Fruit fly (Drosophila melanogaster) whole organism, embryonic: ENCODE data around the gene CG11710.

Experiments used
- Asciz ChIP-seq: fragments of 200-800 bp; sonication (Bioruptor generic); optimal IDR thresholded peaks from 2 replicates; lab custom pipeline; 2017; ENCODE audit warnings: missing biosample characterization, mild to moderate bottlenecking, missing genetic modification characterization, missing genetic modification reagents
- Awh ChIP-seq: fragments of 200-800 bp; sonication (Bioruptor generic); IDR thresholded peaks from 2 replicates; pipeline ENCODE4, ENCODE4 v1.3.6; 2022; ENCODE audit warnings: missing biosample characterization, missing genetic modification characterization
- CG10209 ChIP-seq: fragments of 200-800 bp; sonication (Bioruptor generic); optimal IDR thresholded peaks from 3 replicates; lab custom pipeline; 2017; ENCODE audit warnings: missing biosample characterization, mild to moderate bottlenecking, missing genetic modification characterization, missing genetic modification reagents
- CG10274 ChIP-seq: fragments of 200-800 bp; sonication (Bioruptor generic); optimal IDR thresholded peaks from 3 replicates; lab custom pipeline; 2017; ENCODE audit warnings: missing biosample characterization, mild to moderate bottlenecking, missing genetic modification characterization
- CG10565 ChIP-seq: fragments of 200-800 bp; sonication (Bioruptor generic); optimal IDR thresholded peaks from 3 replicates; lab custom pipeline; 2016; ENCODE audit warnings: missing biosample characterization, mild to moderate bottlenecking, missing genetic modification characterization
- CG11247 ChIP-seq: fragments of 200-800 bp; sonication (Bioruptor generic); IDR thresholded peaks from 2 replicates; pipeline ENCODE4 v1.3.6; 2022; ENCODE audit warnings: missing biosample characterization, missing genetic modification characterization
- CG12071 ChIP-seq: fragments of 200-800 bp; sonication (Bioruptor generic); optimal IDR thresholded peaks from 3 replicates; lab custom pipeline; 2018; ENCODE audit warnings: missing biosample characterization, mild to moderate bottlenecking, missing genetic modification characterization
- CG12155 ChIP-seq: fragments of 200-800 bp; sonication (Bioruptor generic); optimal IDR thresholded peaks from 3 replicates; lab custom pipeline; 2016; ENCODE audit warnings: missing biosample characterization, missing genetic modification characterization
- CG12236 ChIP-seq: fragments of 200-800 bp; sonication (Bioruptor generic); optimal IDR thresholded peaks from 2 replicates; lab custom pipeline; 2016; ENCODE audit warnings: missing biosample characterization, missing genetic modification characterization
- CG13123 ChIP-seq: fragments of 200-800 bp; sonication (Bioruptor generic); optimal IDR thresholded peaks from 2 replicates; lab custom pipeline; 2016; ENCODE audit warnings: missing biosample characterization, missing genetic modification characterization
- CG14014 ChIP-seq: fragments of 200-800 bp; sonication (Bioruptor generic); IDR thresholded peaks from 2 replicates; pipeline ENCODE4 v1.3.6; 2022; ENCODE audit warnings: missing biosample characterization, missing genetic modification characterization
- CG14441 ChIP-seq: fragments of 200-800 bp; sonication (Bioruptor generic); IDR thresholded peaks from 2 replicates; pipeline ENCODE4 v1.3.6; 2022; ENCODE audit warnings: missing biosample characterization, missing genetic modification characterization
- CG14667 ChIP-seq: fragments of 200-800 bp; sonication (Bioruptor generic); IDR thresholded peaks from 2 replicates; pipeline ENCODE4 v1.3.6; 2022; ENCODE audit warnings: missing biosample characterization, missing genetic modification characterization
- CG14860 ChIP-seq: fragments of 200-800 bp; sonication (Bioruptor generic); IDR thresholded peaks from 3 replicates; pipeline ENCODE4 v1.3.6; 2022; ENCODE audit warnings: missing biosample characterization, missing genetic modification characterization; ENCODE audit not compliant: partially characterized antibody
- CG16815 ChIP-seq: fragments of 200-800 bp; sonication (Bioruptor generic); optimal IDR thresholded peaks from 3 replicates; lab custom pipeline; 2017; ENCODE audit warnings: missing biosample characterization, mild to moderate bottlenecking, missing genetic modification characterization
- CG17612 ChIP-seq: fragments of 200-800 bp; sonication (Bioruptor generic); IDR thresholded peaks from 2 replicates; pipeline ENCODE4 v1.3.6; 2022; ENCODE audit warnings: missing biosample characterization, missing genetic modification characterization
- CG17912 ChIP-seq: fragments of 200-800 bp; sonication (Bioruptor generic); optimal IDR thresholded peaks from 2 replicates; lab custom pipeline; 2018; ENCODE audit warnings: missing biosample characterization, mild to moderate bottlenecking, missing genetic modification characterization
- CG18011 ChIP-seq: fragments of 200-800 bp; sonication (Bioruptor generic); optimal IDR thresholded peaks from 2 replicates; lab custom pipeline; 2017; ENCODE audit warnings: missing biosample characterization, missing genetic modification characterization, mild to moderate bottlenecking, moderate library complexity, missing genotype
- CG1832 ChIP-seq: fragments of 200-800 bp; sonication (Bioruptor generic); optimal IDR thresholded peaks from 2 replicates; lab custom pipeline; 2017; ENCODE audit warnings: missing biosample characterization, mild to moderate bottlenecking, missing genetic modification characterization, inconsistent platforms
- CG18476 ChIP-seq: fragments of 200-800 bp; sonication (Bioruptor generic); optimal IDR thresholded peaks from 2 replicates; lab custom pipeline; 2016; ENCODE audit warnings: missing biosample characterization, mild to moderate bottlenecking, missing genetic modification characterization
- CG2129 ChIP-seq: fragments of 200-800 bp; sonication (Bioruptor generic); IDR thresholded peaks from 2 replicates; pipeline ENCODE4 v1.3.6; 2022; ENCODE audit warnings: missing biosample characterization, missing genetic modification characterization; ENCODE audit not compliant: partially characterized antibody
- CG3163 ChIP-seq: fragments of 200-800 bp; sonication (Bioruptor generic); optimal IDR thresholded peaks from 3 replicates; lab custom pipeline; 2016; ENCODE audit warnings: missing biosample characterization, missing genetic modification characterization
- CG3726 ChIP-seq: fragments of 200-800 bp; sonication (Bioruptor generic); IDR thresholded peaks from 3 replicates; pipeline ENCODE4, ENCODE4 v1.3.6; 2022; ENCODE audit warnings: missing biosample characterization, missing genetic modification characterization
- CG4617 ChIP-seq: fragments of 200-800 bp; sonication (Bioruptor generic); optimal IDR thresholded peaks from 3 replicates; lab custom pipeline; 2016; ENCODE audit warnings: missing biosample characterization, missing genetic modification characterization, borderline replicate concordance
- CG6654 ChIP-seq: fragments of 200-800 bp; sonication (Bioruptor generic); optimal IDR thresholded peaks from 2 replicates; lab custom pipeline; 2017; ENCODE audit warnings: missing biosample characterization, mild to moderate bottlenecking, missing genetic modification characterization
- CG7987 ChIP-seq: fragments of 200-800 bp; sonication (Bioruptor generic); optimal IDR thresholded peaks from 2 replicates; lab custom pipeline; 2018; ENCODE audit warnings: missing biosample characterization, mild to moderate bottlenecking, missing genetic modification characterization, moderate library complexity
- CG8359 ChIP-seq: fragments of 200-800 bp; sonication (Bioruptor generic); optimal IDR thresholded peaks from 2 replicates; lab custom pipeline; 2017; ENCODE audit warnings: missing biosample characterization, mild to moderate bottlenecking, missing genetic modification characterization, borderline replicate concordance
- CG8478 ChIP-seq: fragments of >200 bp; optimal IDR thresholded peaks from 2 replicates; lab custom pipeline; 2018
- CG8944 ChIP-seq: fragments of 200-800 bp; sonication (Bioruptor generic); optimal IDR thresholded peaks from 3 replicates; lab custom pipeline; 2016; ENCODE audit warnings: missing biosample characterization, missing genetic modification characterization
- Chrac-16 ChIP-seq: fragments of 200-800 bp; sonication (Bioruptor generic); optimal IDR thresholded peaks from 3 replicates; lab custom pipeline; 2016; ENCODE audit warnings: missing biosample characterization, missing genetic modification characterization
- Mrtf ChIP-seq: fragments of 200-800 bp; sonication (Bioruptor generic); IDR thresholded peaks from 3 replicates; pipeline ENCODE4 v1.3.6; 2022; ENCODE audit warnings: missing biosample characterization, missing genetic modification characterization
- Nf-YC ChIP-seq: fragments of 200-800 bp; optimal IDR thresholded peaks from 3 replicates; lab custom pipeline; 2019; ENCODE audit warnings: missing biosample characterization, mild to moderate bottlenecking, missing genetic modification characterization, moderate library complexity
- Sox102F ChIP-seq: fragments of 200-800 bp; sonication (Bioruptor generic); optimal IDR thresholded peaks from 2 replicates; lab custom pipeline; 2018; ENCODE audit warnings: missing biosample characterization, mild to moderate bottlenecking, missing genetic modification characterization, moderate library complexity
- Ssrp ChIP-seq: fragments of 200-800 bp; sonication (Bioruptor generic); optimal IDR thresholded peaks from 2 replicates; lab custom pipeline; 2018; ENCODE audit warnings: missing biosample characterization, mild to moderate bottlenecking, missing genetic modification characterization, moderate library complexity
- crol ChIP-seq: fragments of 200-800 bp; sonication (Bioruptor generic); IDR thresholded peaks from 2 replicates; pipeline ENCODE4 v1.3.6; 2022; ENCODE audit warnings: missing biosample characterization, missing genetic modification characterization
- dpn ChIP-seq, 2 experiments: fragments of 200-800 bp; sonication (Bioruptor generic); optimal IDR thresholded peaks; 3 replicates each; lab custom pipeline; 2016; ENCODE audit warnings: missing biosample characterization in 2 of 2, missing genetic modification characterization in 2 of 2
- ftz-f1 ChIP-seq: fragments of 200-800 bp; sonication (Bioruptor generic); optimal IDR thresholded peaks from 2 replicates; lab custom pipeline; 2016; ENCODE audit warnings: missing biosample characterization, missing genetic modification characterization
- h ChIP-seq: fragments of >200 bp; optimal IDR thresholded peaks from 2 replicates; lab custom pipeline; 2017
- maf-S ChIP-seq: fragments of 200-800 bp; sonication (Bioruptor generic); optimal IDR thresholded peaks from 2 replicates; lab custom pipeline; 2016; ENCODE audit warnings: missing biosample characterization, missing genetic modification characterization
- nmo ChIP-seq: fragments of 200-800 bp; sonication (Bioruptor generic); optimal IDR thresholded peaks from 2 replicates; lab custom pipeline; 2018; ENCODE audit warnings: missing biosample characterization, mild to moderate bottlenecking, missing genetic modification characterization, moderate library complexity
- odd ChIP-seq: fragments of 200-800 bp; sonication (Bioruptor generic); optimal IDR thresholded peaks from 2 replicates; lab custom pipeline; 2017; ENCODE audit warnings: missing biosample characterization, mild to moderate bottlenecking, missing genetic modification characterization
- ranshi ChIP-seq: fragments of 200-800 bp; sonication (Bioruptor generic); IDR thresholded peaks from 2 replicates; pipeline ENCODE4 v1.3.6; 2022; ENCODE audit warnings: missing biosample characterization, missing genetic modification characterization
- rib ChIP-seq: fragments of 200-800 bp; sonication (Bioruptor generic); IDR thresholded peaks from 2 replicates; pipeline ENCODE4 v1.3.6; 2022; ENCODE audit warnings: missing biosample characterization, missing genetic modification characterization
- sens-2 ChIP-seq: fragments of 200-800 bp; sonication (Bioruptor generic); IDR thresholded peaks from 2 replicates; pipeline ENCODE4 v1.3.6; 2022; ENCODE audit warnings: missing biosample characterization, missing genetic modification characterization
- seq ChIP-seq: fragments of 200-800 bp; sonication (Bioruptor generic); IDR thresholded peaks from 2 replicates; pipeline ENCODE4 v1.3.6; 2022; ENCODE audit warnings: missing biosample characterization, missing genetic modification characterization
- sima ChIP-seq: fragments of 200-800 bp; sonication (Bioruptor generic); optimal IDR thresholded peaks from 2 replicates; lab custom pipeline; 2016; ENCODE audit warnings: missing biosample characterization, missing genetic modification characterization
- ssp ChIP-seq: fragments of 200-800 bp; sonication (Bioruptor generic); IDR thresholded peaks from 2 replicates; pipeline ENCODE4 v1.3.6; 2022; ENCODE audit warnings: missing biosample characterization, missing genetic modification characterization
- stwl ChIP-seq: fragments of 200-800 bp; sonication (Bioruptor generic); optimal IDR thresholded peaks from 3 replicates; lab custom pipeline; 2018; ENCODE audit warnings: missing biosample characterization, mild to moderate bottlenecking, missing genetic modification characterization, moderate library complexity
- trem ChIP-seq: fragments of 200-800 bp; optimal IDR thresholded peaks from 3 replicates; lab custom pipeline; 2019; ENCODE audit warnings: missing biosample characterization, mild to moderate bottlenecking, missing genetic modification characterization, moderate library complexity
- vfl ChIP-seq: fragments of 200-800 bp; sonication (Bioruptor generic); optimal IDR thresholded peaks from 2 replicates; lab custom pipeline; 2016; ENCODE audit warnings: missing biosample characterization, missing genetic modification characterization
- wek ChIP-seq: fragments of 200-800 bp; sonication (Bioruptor generic); optimal IDR thresholded peaks from 3 replicates; lab custom pipeline; 2018; ENCODE audit warnings: missing biosample characterization, mild to moderate bottlenecking, missing genetic modification characterization, moderate library complexity
- zen ChIP-seq: fragments of 200-800 bp; sonication (Bioruptor generic); optimal IDR thresholded peaks from 3 replicates; lab custom pipeline; 2018; ENCODE audit warnings: missing biosample characterization, mild to moderate bottlenecking, missing genetic modification characterization, moderate library complexity
- zf30C ChIP-seq: fragments of 200-800 bp; sonication (Bioruptor generic); optimal IDR thresholded peaks from 3 replicates; lab custom pipeline; 2018; ENCODE audit warnings: missing biosample characterization, mild to moderate bottlenecking, missing genetic modification characterization

CG11710 gene

dm6 chrX:20391230-20391629 is 38.2 kb downstream of the CG11710 start (continued):
- TF ChIP-seq CG8944 (GFP tag; lab: Kevin White, UChicago) (no peak), crol (GFP tag; lab: Robert Waterston, UW) (no peak), CG12071 (GFP tag; lab: Kevin White, UChicago) (no peak), h (lab: Kevin White, UChicago) (no peak), CG16815 (GFP tag; lab: Kevin White, UChicago) (no peak), ftz-f1 (GFP tag; lab: Kevin White, UChicago) (no peak), CG10274 (no peak), CG7987 (GFP tag; lab: Kevin White, UChicago) (no peak), Chrac-16 (GFP tag; lab: Kevin White, UChicago) (no peak), CG12155 (GFP tag; lab: Kevin White, UChicago) (no peak), CG3163 (GFP tag; lab: Kevin White, UChicago) (no peak), trem (tag; lab: Kevin White, UChicago) (peak; percentile 28), CG10209 (no peak), CG14441 (GFP tag; lab: Robert Waterston, UW) (no peak), CG14860 (GFP tag; lab: Robert Waterston, UW) (no peak), rib (GFP tag; lab: Robert Waterston, UW) (no peak), CG17612 (GFP tag; lab: Robert Waterston, UW) (no peak), dpn (GFP tag; optimal IDR thresholded peaks at IDR 0.05; lab: Kevin White, UChicago) (no peak), CG18476 (GFP tag; lab: Kevin White, UChicago) (no peak), sima (GFP tag; lab: Kevin White, UChicago) (no peak), CG11247 (GFP tag; lab: Robert Waterston, UW) (no peak), CG13123 (GFP tag; lab: Kevin White, UChicago) (no peak), CG8478 (lab: Kevin White, UChicago) (no peak), Ssrp (no peak), CG4617 (GFP tag; lab: Kevin White, UChicago) (no peak), CG6654 (no peak), CG12236 (no peak), ssp (GFP tag; lab: Robert Waterston, UW) (no peak), Asciz (no peak), Mrtf (GFP tag; lab: Robert Waterston, UW) (no peak), maf-S (GFP tag; lab: Kevin White, UChicago) (no peak), CG18011 (GFP tag; lab: Kevin White, UChicago) (peak; percentile 41), CG3726 (GFP tag; lab: Robert Waterston, UW) (no peak), vfl (GFP tag; lab: Kevin White, UChicago) (no peak), zen (tag; lab: Kevin White, UChicago) (no peak), CG17912 (no peak), nmo (GFP tag; lab: Kevin White, UChicago) (no peak), CG2129 (GFP tag; lab: Robert Waterston, UW) (no peak), zf30C (no peak), CG8359 (GFP tag; lab: Kevin White, UChicago) (no peak), CG10565 (no peak), odd (GFP tag; lab: Kevin White, UChicago) (no peak), Sox102F (GFP tag; lab: Kevin White, UChicago) (no peak), wek (no peak), CG1832 (GFP tag; lab: Kevin White, UChicago) (no peak), CG14667 (GFP tag; lab: Robert Waterston, UW) (no peak), CG14014 (GFP tag; lab: Robert Waterston, UW) (no peak), sens-2 (no peak), Awh (GFP tag; lab: Robert Waterston, UW) (no peak), Nf-YC (tag; lab: Kevin White, UChicago) (no peak), seq (GFP tag; lab: Robert Waterston, UW) (no peak), stwl (tag; lab: Kevin White, UChicago) (peak; percentile 72), ranshi (GFP tag; lab: Robert Waterston, UW) (no peak)
